Worm (Caenorhabditis elegans): ENCODE measurements around the gene natb-1.

ce11 chrV:8010103-8010502, 26.9 kb upstream of the natb-1 start, which contains the start of gene Y97E10AR.4:
- TF ChIP-seq nhr-23 (tag; optimal IDR thresholded peaks at IDR 0.05) = no peak
- no peak for TF ChIP-seq nhr-129 (tag; optimal IDR thresholded peaks at IDR 0.05)
- TF ChIP-seq mdl-1 (tag; optimal IDR thresholded peaks at IDR 0.05) = no peak
- no peak for TF ChIP-seq alr-1 (tag; optimal IDR thresholded peaks at IDR 0.05)
- no peak for TF ChIP-seq lin-39 (tag; optimal IDR thresholded peaks at IDR 0.05)
- no peak for TF ChIP-seq nhr-25 (tag; optimal IDR thresholded peaks at IDR 0.05)
- TF ChIP-seq fos-1 (tag; optimal IDR thresholded peaks at IDR 0.05) = no peak
- TF ChIP-seq ceh-82 (tag; optimal IDR thresholded peaks at IDR 0.05) = no peak
- TF ChIP-seq nhr-237 (tag; optimal IDR thresholded peaks at IDR 0.05) = no peak
- no peak for TF ChIP-seq lin-13 (GFP tag; optimal IDR thresholded peaks at IDR 0.05)
- TF ChIP-seq elt-3 (tag; optimal IDR thresholded peaks at IDR 0.05) = no peak
- no peak for TF ChIP-seq unc-55 (GFP tag; optimal IDR thresholded peaks at IDR 0.05)
- TF ChIP-seq sma-9 (GFP tag; optimal IDR thresholded peaks at IDR 0.05) = no peak
- no peak for TF ChIP-seq sma-9 (tag; optimal IDR thresholded peaks at IDR 0.05)

Data from whole organism, L2 larva.